Fruit fly (Drosophila melanogaster): ENCODE data around the gene Or85a.

Or85a gene

DNA sequence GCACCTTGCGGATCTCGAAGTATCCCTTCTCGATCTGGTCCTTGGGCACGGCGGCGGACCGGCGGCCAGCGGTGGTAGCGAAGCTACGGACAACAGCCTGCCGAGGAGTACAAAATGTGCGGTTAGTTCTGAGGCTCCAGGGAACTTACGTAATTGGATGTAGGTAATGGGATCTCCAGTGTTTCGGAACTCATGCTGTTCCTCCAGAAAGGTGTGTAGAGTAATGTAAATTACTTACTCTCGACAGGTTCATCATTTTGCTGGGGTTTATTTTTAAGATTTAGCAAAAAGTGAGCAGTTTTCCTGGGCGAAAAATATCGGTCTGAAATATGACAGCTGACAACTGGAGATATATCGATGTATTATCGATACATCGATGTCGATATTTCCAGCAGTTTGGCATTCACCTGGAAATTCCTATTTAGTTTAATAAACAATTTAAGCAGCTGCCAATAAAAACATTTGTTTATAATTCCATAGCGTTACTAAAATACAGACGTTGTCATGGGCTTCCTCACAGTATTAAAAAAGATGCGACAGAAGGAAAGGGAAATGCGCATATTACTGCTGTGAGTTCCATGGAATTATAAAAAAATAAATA, 19.2 kb downstream of the Or85a start, which contains the start of the genes COX7A and Arl2:
Gene COX7A, minus strand, starts transcription at position 369 of the 601 bp plus-strand sequence.
Gene Arl2, plus strand, starts transcription at position 426 of the 601 bp plus-strand sequence.
- TF ChIP-seq usp (GFP tag; optimal IDR thresholded peaks at IDR 0.05) = no peak
- TF ChIP-seq pan (optimal IDR thresholded peaks at IDR 0.05) = no peak
- TF ChIP-seq Dll (optimal IDR thresholded peaks at IDR 0.05) = no peak
- no peak for TF ChIP-seq EcR (GFP tag; optimal IDR thresholded peaks at IDR 0.05)
- TF ChIP-seq CG8478 (optimal IDR thresholded peaks at IDR 0.05) = no peak
- TF ChIP-seq psq (optimal IDR thresholded peaks at IDR 0.05) = no peak

- no peak for TF ChIP-seq usp (GFP tag; optimal IDR thresholded peaks at IDR 0.05)
- no peak for TF ChIP-seq pan (optimal IDR thresholded peaks at IDR 0.05)
- TF ChIP-seq psq (optimal IDR thresholded peaks at IDR 0.05) = no peak
- no peak for TF ChIP-seq Dll (optimal IDR thresholded peaks at IDR 0.05)
- TF ChIP-seq EcR (GFP tag; optimal IDR thresholded peaks at IDR 0.05) = no peak
- no peak for TF ChIP-seq CG8478 (optimal IDR thresholded peaks at IDR 0.05)
Measured at dm6 chr3R:8343251-8343744, 21.8 kb downstream of the Or85a start, which contains the start of the genes PNKP and COX7AL. TSS of gene PNKP (minus strand) at chr3R:8343516. TSS of gene COX7AL (plus strand) at chr3R:8343669.

DNA sequence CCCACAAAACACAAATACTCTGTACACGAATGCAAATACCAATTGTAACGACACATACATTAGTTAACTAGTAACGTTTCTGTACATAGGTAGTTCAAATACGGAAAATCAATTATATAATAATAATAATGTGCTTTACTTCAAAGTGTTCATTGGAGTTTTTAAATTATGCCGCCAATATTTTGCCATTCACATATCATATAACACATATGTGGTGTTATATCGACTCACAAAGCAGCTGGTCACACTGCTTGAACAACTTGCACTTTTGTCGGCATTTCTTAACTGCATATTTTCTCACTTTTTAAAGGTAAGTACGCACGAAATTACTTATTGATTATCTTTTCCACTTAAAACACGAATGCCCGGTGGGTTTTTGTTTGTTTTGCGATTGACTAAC, 22.6 kb downstream of the Or85a start, which contains the start of gene DppIII:
Gene DppIII, plus strand, starts transcription at position 227 of the 400 bp plus-strand sequence.
- TF ChIP-seq psq (optimal IDR thresholded peaks at IDR 0.05) (no peak), pan (optimal IDR thresholded peaks at IDR 0.05) (no peak), Dll (optimal IDR thresholded peaks at IDR 0.05) (no peak)

DNA sequence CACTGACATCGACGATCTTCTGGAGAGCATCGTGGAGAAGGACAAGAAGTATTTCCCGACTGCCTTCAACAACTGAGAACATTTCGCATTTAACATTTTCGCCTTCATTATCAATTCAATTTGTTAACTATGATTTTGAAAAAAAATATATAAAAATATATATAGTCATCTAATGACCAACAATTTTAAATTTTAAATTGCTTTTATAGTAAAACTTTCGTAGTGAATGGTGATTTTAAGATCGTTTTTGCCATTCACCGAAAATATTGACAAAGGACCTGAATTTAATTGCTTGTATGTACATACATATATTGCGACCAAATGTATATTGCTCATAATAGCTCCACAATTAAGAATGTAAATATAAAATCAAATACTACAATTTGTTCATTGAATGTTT, 25.7 kb downstream of the Or85a start, which contains the start of gene CG7352:
Gene CG7352, plus strand, starts transcription at position 301 of the 400 bp plus-strand sequence.
- no peak for TF ChIP-seq Dll (optimal IDR thresholded peaks at IDR 0.05)
- TF ChIP-seq CG8478 (optimal IDR thresholded peaks at IDR 0.05) = no peak

DNA sequence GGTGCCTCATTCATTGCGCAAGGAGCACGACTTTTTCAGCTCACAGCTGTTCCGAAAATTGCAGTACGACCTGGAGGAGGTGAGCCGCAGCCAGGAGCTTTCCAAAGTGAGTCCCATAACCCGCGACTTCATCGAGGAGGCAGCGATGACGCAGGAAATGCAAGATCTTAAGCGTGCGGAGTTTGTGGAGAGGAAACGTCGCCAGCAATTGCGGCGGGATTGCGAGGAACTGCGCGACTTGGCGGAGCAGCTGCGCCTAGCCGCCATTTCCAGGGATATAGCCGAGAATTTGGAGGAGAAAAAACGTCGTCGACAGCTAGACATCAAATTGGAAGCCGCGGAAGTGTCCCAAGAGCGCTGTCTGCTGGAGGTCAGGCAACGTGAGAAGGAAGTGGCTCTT, 26.3 kb downstream of the Or85a start:
- TF ChIP-seq CG8478 (optimal IDR thresholded peaks at IDR 0.05) (no peak), usp (GFP tag; optimal IDR thresholded peaks at IDR 0.05) (no peak), pan (optimal IDR thresholded peaks at IDR 0.05) (no peak), psq (optimal IDR thresholded peaks at IDR 0.05) (no peak), Dll (optimal IDR thresholded peaks at IDR 0.05) (no peak), EcR (GFP tag; optimal IDR thresholded peaks at IDR 0.05) (no peak)

DNA sequence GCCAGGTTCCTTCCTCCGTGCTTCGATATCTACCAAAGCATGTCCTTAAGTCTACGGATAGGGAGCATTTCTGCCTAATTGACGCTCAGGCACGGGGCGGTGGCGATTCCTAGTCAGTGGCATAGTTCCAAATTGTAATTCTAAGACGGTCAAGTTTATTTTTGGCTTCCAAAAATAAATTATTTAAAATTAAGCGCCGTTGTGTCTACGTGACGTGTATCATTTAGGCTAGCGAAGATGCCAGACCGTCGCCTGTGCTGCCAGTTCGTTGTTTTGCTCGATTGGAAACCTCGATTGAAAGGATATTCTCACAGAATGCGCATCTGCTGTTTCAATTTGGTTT, 27.5 kb downstream of the Or85a start:
- no peak for TF ChIP-seq usp (GFP tag; optimal IDR thresholded peaks at IDR 0.05)
- no peak for TF ChIP-seq psq (optimal IDR thresholded peaks at IDR 0.05)
- TF ChIP-seq EcR (GFP tag; optimal IDR thresholded peaks at IDR 0.05) = no peak
- no peak for TF ChIP-seq pan (optimal IDR thresholded peaks at IDR 0.05)
- TF ChIP-seq CG8478 (optimal IDR thresholded peaks at IDR 0.05) = no peak
- no peak for TF ChIP-seq Dll (optimal IDR thresholded peaks at IDR 0.05)

DNA sequence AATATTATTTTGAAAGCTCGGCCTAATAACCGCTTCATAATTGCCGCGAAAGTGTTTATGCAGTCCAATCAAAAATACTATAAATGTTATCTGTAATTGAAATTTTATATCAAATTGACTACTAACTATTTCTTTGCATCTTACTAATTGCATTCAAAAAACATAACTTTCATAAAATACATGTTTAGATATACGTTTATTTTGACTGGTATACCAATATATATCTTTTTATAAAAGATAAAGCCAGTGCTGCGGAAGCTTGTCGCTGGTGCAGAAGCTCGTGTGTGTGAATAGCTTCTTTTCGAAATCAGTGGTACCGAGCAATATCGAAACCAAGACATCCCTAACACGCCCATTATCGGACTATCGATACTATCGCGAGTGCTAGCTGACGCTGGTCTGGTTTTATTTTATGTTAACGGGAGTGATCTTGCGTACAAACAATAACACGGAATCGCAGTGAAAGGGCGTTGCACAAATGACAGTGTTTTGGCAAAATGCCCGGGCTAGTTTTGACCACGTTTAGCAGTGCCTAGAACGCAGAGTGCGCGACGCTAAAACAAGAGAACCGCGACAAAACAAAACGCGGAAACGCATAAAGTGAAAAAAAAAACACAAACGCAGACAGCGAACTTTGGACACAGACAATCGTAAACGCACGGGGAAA, 28.0 kb downstream of the Or85a start, which contains the start of gene Atg13:
Gene Atg13, plus strand, starts transcription at position 367 of the 667 bp plus-strand sequence.
- no peak for TF ChIP-seq EcR (GFP tag; optimal IDR thresholded peaks at IDR 0.05)
- no peak for TF ChIP-seq Dll (optimal IDR thresholded peaks at IDR 0.05)
- TF ChIP-seq pan (optimal IDR thresholded peaks at IDR 0.05) = no peak
- TF ChIP-seq usp (GFP tag; optimal IDR thresholded peaks at IDR 0.05) = no peak
- TF ChIP-seq CG8478 (optimal IDR thresholded peaks at IDR 0.05) = no peak
- no peak for TF ChIP-seq psq (optimal IDR thresholded peaks at IDR 0.05)

dm6 chr3R:8352961-8353728, 31.6 kb downstream of the Or85a start:
- no peak for TF ChIP-seq Dll (optimal IDR thresholded peaks at IDR 0.05)

DNA sequence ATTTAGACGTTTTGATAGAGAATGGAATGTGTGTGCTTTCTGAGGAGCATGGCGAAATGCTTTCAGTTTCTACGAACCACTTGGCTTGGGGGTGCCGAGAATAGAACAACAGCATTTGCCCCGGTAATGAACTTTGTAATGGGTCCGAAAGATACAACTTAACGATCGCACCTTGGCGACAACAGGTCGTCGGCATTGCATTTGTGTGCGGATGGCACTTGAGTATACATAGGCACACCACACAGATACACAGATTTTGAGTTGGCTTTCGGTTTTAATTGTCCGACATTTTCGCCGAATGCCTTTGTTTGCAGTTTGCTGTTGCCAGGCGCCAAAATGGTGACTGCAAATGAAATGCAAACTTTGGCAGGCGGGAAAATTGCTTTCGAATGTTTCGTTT, 32.4 kb downstream of the Or85a start:
- TF ChIP-seq usp (GFP tag; optimal IDR thresholded peaks at IDR 0.05) = no peak
- no peak for TF ChIP-seq EcR (GFP tag; optimal IDR thresholded peaks at IDR 0.05)
- TF ChIP-seq CG8478 (optimal IDR thresholded peaks at IDR 0.05) = no peak
- TF ChIP-seq pan (optimal IDR thresholded peaks at IDR 0.05) = no peak
- no peak for TF ChIP-seq Dll (optimal IDR thresholded peaks at IDR 0.05)
- TF ChIP-seq psq (optimal IDR thresholded peaks at IDR 0.05) = no peak

dm6 chr3R:8354458-8354857, 32.9 kb downstream of the Or85a start:
- TF ChIP-seq usp (GFP tag; optimal IDR thresholded peaks at IDR 0.05) (no peak), pan (optimal IDR thresholded peaks at IDR 0.05) (no peak), Dll (optimal IDR thresholded peaks at IDR 0.05) (no peak), EcR (GFP tag; optimal IDR thresholded peaks at IDR 0.05) (no peak), CG8478 (optimal IDR thresholded peaks at IDR 0.05) (no peak), psq (optimal IDR thresholded peaks at IDR 0.05) (no peak)

DNA sequence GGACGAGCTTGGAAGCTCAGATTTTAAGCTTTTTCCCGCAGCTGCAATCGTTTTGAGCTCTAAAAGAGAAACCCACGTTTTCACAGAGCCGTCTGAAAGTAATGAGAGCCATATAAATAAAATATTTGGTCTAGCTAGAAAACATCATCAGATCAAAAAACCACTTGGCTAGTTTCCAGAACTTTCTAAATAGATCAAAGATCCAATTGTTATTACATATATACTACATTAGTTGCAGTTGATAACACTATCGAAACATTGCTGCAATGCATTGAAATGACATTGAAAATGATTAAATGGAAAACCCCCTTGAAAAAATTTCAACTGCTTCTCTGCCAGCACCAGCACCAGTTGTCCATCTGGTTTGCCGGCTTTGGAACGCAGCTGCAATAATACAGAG, 33.4 kb downstream of the Or85a start:
- no peak for TF ChIP-seq EcR (GFP tag; optimal IDR thresholded peaks at IDR 0.05)
- TF ChIP-seq CG8478 (optimal IDR thresholded peaks at IDR 0.05) = no peak
- no peak for TF ChIP-seq usp (GFP tag; optimal IDR thresholded peaks at IDR 0.05)
- no peak for TF ChIP-seq pan (optimal IDR thresholded peaks at IDR 0.05)
- TF ChIP-seq psq (optimal IDR thresholded peaks at IDR 0.05) = no peak
- TF ChIP-seq Dll (optimal IDR thresholded peaks at IDR 0.05) = no peak

- TF ChIP-seq EcR (GFP tag; optimal IDR thresholded peaks at IDR 0.05) (no peak), Dll (optimal IDR thresholded peaks at IDR 0.05) (no peak), pan (optimal IDR thresholded peaks at IDR 0.05) (no peak), usp (GFP tag; optimal IDR thresholded peaks at IDR 0.05) (no peak), psq (optimal IDR thresholded peaks at IDR 0.05) (no peak), CG8478 (optimal IDR thresholded peaks at IDR 0.05) (no peak)
Measured at dm6 chr3R:8355579-8355978, 34.0 kb downstream of the Or85a start.
